Fruit fly (Drosophila melanogaster): ENCODE data around the gene CG15312.
A peak's percentile ranks its signal among the peaks of the same experiment; 100 is the strongest.

The CG15312 gene

dm6 chrX:10088023-10088913 lies 17.6 kb upstream of the CG15312 start:
- TF ChIP-seq Ets96B (tag; optimal IDR thresholded peaks at IDR 0.05) (peak; percentile 78), Hr39 (GFP tag; optimal IDR thresholded peaks at IDR 0.05) (peak; percentile 74), Gug (GFP tag; IDR thresholded peaks at IDR 0.05) (0 out of 2 replicates have a peak, but pooled peaks have one; percentile 13), CG7368 (GFP tag; optimal IDR thresholded peaks at IDR 0.05) (peak; percentile 63), CG31627 (GFP tag; optimal IDR thresholded peaks at IDR 0.05) (peak; percentile 77), CG11294 (GFP tag; IDR thresholded peaks at IDR 0.05) (peak; percentile 44; the same call in 1 of the 2 replicates), Sox14 (GFP tag; optimal IDR thresholded peaks at IDR 0.05) (peak; percentile 81), esn (GFP tag; optimal IDR thresholded peaks at IDR 0.05) (peak; percentile 87), CG9139 (GFP tag; optimal IDR thresholded peaks at IDR 0.05) (peak; percentile 69), dac (GFP tag; optimal IDR thresholded peaks at IDR 0.05) (peak; percentile 42), CG6854 (GFP tag; optimal IDR thresholded peaks at IDR 0.05) (peak; percentile 71), Eip75B (GFP tag; optimal IDR thresholded peaks at IDR 0.05) (peak; percentile 74), vri (GFP tag; optimal IDR thresholded peaks at IDR 0.05) (peak; percentile 76), Hr38 (GFP tag; optimal IDR thresholded peaks at IDR 0.05) (no peak), Lpt (GFP tag; optimal IDR thresholded peaks at IDR 0.05) (peak; percentile 51), CG16779 (tag; optimal IDR thresholded peaks at IDR 0.05) (peak; percentile 56), cyc (GFP tag; optimal IDR thresholded peaks at IDR 0.05) (peak; percentile 67), pdm3 (GFP tag; optimal IDR thresholded peaks at IDR 0.05) (peak; percentile 82), OdsH (GFP tag; optimal IDR thresholded peaks at IDR 0.05) (peak; percentile 81), CG1621 (tag; optimal IDR thresholded peaks at IDR 0.05) (peak; percentile 76), CG6808 (GFP tag; optimal IDR thresholded peaks at IDR 0.05) (peak; percentile 77), Smox (GFP tag; optimal IDR thresholded peaks at IDR 0.05) (peak; percentile 86), CG6163 (GFP tag; IDR thresholded peaks at IDR 0.05) (peak; percentile 69), dsx (GFP tag; optimal IDR thresholded peaks at IDR 0.05; ENCODE audit: poor library complexity, severe bottlenecking) (peak; percentile 60), CG3032 (tag; optimal IDR thresholded peaks at IDR 0.05) (peak; percentile 74), Eip93F (GFP tag; optimal IDR thresholded peaks at IDR 0.05) (peak; percentile 2), Ets21C (GFP tag; optimal IDR thresholded peaks at IDR 0.05) (peak; percentile 69), CG34406 (GFP tag; optimal IDR thresholded peaks at IDR 0.05) (peak; percentile 85), Sox102F (GFP tag; optimal IDR thresholded peaks at IDR 0.05) (peak; percentile 86), salr (GFP tag; optimal IDR thresholded peaks at IDR 0.05) (peak; percentile 21 to 49), CG32006 (GFP tag; optimal IDR thresholded peaks at IDR 0.05) (peak; percentile 62), CG8119 (GFP tag; IDR thresholded peaks at IDR 0.05) (peak; percentile 80), ss (GFP tag; optimal IDR thresholded peaks at IDR 0.05) (peak; percentile 72 to 76), CG4318 (GFP tag; optimal IDR thresholded peaks at IDR 0.05) (peak; percentile 39), CG3919 (GFP tag; optimal IDR thresholded peaks at IDR 0.05) (peak; percentile 78), CG11902 (GFP tag; optimal IDR thresholded peaks at IDR 0.05) (peak; percentile 53), CG11762 (GFP tag; optimal IDR thresholded peaks at IDR 0.05; ENCODE audit: insufficient read depth) (peak; percentile 67), Sox15 (GFP tag; optimal IDR thresholded peaks at IDR 0.05) (peak; percentile 73), CG8632 (GFP tag; optimal IDR thresholded peaks at IDR 0.05) (peak; percentile 84), Met (GFP tag; optimal IDR thresholded peaks at IDR 0.05) (peak; percentile 88), CG6792 (GFP tag; optimal IDR thresholded peaks at IDR 0.05) (peak; percentile 86), CG10669 (GFP tag; optimal IDR thresholded peaks at IDR 0.05) (peak; percentile 81), lz (GFP tag; optimal IDR thresholded peaks at IDR 0.05) (peak; percentile 84), Hr4 (GFP tag; optimal IDR thresholded peaks at IDR 0.05) (peak; percentile 59), fkh (GFP tag; optimal IDR thresholded peaks at IDR 0.05) (no peak), topi (GFP tag; optimal IDR thresholded peaks at IDR 0.05) (peak; percentile 85), Blimp-1 (GFP tag; optimal IDR thresholded peaks at IDR 0.05) (peak; percentile 21), Eip78C (GFP tag) (peak; percentile 96), svp (GFP tag) (peak; percentile 91)
